Worm (Caenorhabditis elegans) whole organism, dauer: ENCODE measurements around the gene Y66C5A.2.

Experiments
- unc-62 ChIP-seq: sonication (generic microtip); optimal IDR thresholded peaks from 2 replicates; lab custom pipeline; 2017; ENCODE audit warnings: missing biosample characterization, missing genetic modification reagents, missing genetic modification characterization

Gene Y66C5A.2

DNA sequence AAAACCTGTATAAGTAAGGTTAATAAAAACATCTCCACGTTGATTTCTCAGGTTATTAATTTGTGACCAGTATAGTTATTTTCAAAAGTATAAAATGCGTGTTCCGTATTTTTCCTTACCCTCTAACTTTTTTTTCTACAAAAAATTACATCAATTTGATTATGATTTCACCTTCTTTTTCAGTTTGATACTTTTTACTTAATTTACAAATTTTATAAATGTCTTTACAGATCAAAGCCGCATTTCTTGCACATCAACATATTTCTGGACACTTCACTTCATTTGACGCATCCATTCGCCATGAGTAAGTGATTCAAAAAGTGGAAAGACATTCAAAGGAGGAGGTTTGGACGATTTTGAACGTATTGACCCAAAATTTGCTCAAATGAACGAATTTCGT is at the start of gene Y66C5A.2:
Y66C5A.2 (plus strand) TSS at position 301 of the 400 bp plus-strand sequence.
- TF ChIP-seq unc-62 (GFP tag; lab: Kevin White, UChicago): no peak

DNA sequence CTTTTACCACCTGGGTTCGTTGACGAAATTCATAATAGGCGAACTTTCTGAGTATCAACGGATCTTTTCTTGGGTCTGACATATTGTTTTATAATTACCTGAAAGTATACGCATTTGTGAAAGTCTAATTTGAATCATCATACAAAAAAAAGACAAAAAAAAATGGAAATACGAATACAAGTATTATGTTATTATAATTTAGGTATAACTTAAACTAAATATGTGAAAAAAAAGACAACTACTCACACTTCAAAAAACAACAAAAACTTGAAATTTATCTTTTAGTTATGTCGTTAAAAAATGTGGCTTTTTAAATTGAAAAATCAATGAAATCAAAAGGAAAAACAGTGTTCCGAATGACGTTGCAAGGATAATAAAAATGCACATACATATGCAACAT is 47.7 kb upstream of the Y66C5A.2 start, which contains the start of gene fbxa-179:
fbxa-179 (minus strand) TSS at position 101 of the 400 bp plus-strand sequence.
- no peak for TF ChIP-seq unc-62 (GFP tag; lab: Kevin White, UChicago)

DNA sequence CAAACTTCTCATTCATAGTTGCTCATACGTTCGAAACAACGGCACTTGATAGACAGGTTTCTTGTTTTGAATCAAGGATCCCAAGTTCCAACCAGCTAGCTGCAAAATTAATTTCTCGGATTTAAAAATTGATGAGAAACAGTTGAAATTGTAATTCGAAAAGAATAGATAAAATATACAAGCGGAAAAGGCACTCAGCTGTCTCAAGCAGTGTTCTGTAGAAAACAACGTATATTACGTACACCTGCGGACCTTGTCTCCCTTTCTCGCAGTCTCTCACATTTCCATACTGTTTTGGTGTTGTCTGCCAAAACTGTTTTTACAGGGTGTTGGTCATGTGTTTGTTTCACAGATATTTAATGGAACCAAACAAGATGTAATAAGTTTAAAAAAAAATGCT is 44.9 kb upstream of the Y66C5A.2 start, which contains the start of gene F23D12.10:
F23D12.10 (minus strand) TSS at position 101 of the 400 bp plus-strand sequence.
- no peak for TF ChIP-seq unc-62 (GFP tag; lab: Kevin White, UChicago)

DNA sequence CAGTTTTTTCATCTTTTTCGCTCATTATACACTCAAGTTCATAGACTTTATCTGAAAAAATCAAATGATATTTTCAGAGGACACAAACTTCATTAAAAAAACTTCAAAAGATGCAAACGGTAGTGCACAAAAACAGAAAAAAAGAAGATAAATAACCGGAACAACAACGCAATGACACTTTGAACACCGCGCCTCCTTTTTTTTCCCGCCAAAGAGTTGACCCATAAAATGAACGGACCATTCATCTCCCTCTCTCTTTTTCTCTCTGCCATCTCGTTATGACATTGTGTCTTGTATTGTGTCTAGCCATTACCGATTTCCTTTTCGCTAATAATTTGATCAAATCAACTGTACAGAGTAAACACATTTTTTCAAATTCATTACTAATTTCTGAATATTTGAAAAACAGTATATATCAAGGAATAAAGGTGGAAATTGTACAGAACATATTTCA is 39.0 kb upstream of the Y66C5A.2 start, which contains the start of gene F23D12.2:
F23D12.2 (minus strand) TSS at position 51 of the 454 bp plus-strand sequence.
- TF ChIP-seq unc-62 (GFP tag; lab: Kevin White, UChicago): no peak

DNA sequence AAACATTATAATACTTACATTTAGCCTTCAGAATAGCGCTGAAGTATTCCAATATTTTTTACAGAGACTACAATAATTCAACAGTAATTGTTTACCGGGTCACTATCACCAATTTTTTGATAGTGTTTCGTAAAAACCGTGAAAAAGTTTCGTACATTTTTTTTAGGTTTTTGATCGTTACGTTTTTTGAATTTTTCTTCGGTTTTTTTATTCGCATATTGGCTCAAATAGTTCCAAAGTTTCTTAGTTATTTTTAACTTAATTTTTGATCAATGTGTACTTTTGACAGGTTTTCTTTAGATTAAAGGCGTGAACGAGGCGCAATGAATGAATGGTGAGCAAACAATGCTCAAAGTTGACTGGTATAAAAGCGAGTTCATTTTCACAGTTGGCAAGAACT is 37.4 kb upstream of the Y66C5A.2 start, which contains the start of gene fipr-3:
fipr-3 (plus strand) TSS at position 301 of the 400 bp plus-strand sequence.
- TF ChIP-seq unc-62 (GFP tag; lab: Kevin White, UChicago): no peak

DNA sequence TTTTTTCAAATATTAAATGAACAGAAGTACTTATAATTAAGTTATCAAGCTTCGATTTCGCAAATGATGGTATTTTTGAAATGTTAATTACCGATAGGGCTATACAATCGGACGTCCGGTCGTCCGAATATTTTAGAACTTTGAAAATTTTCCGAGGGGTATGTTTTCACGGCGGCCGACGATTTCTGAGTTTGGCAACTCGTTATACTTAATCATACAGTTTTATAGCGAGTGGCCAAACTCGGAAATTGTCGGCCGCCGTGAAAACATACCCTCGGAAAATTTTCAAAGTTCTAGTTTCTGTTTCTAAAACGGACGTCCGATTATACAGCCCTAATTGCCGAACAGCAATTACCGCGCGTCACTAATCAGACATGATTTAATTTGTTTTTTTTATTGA is 36.3 kb upstream of the Y66C5A.2 start:
- no peak for TF ChIP-seq unc-62 (GFP tag; lab: Kevin White, UChicago)

DNA sequence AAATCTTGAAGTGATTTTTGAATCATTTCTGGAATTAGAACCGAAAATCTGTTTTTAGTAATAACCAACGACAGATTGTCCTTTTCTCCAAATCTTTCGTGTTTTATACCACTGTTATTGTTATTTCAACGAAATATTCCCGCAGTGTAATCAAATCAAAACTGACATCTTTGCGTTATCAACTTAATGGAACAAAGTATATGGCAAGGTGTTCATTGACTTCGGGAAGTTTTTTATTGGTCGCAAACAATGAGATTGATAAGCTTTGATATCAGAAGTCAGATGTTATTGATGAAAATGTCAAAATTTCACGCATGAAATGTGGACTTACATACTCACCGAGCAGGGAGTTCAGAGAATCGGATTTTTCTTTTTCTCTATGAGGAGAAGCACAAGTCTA is 35.8 kb upstream of the Y66C5A.2 start, which contains the start of gene F23D12.11:
F23D12.11 (minus strand) TSS at position 79 of the 400 bp plus-strand sequence.
- TF ChIP-seq unc-62 (GFP tag; lab: Kevin White, UChicago): no peak

DNA sequence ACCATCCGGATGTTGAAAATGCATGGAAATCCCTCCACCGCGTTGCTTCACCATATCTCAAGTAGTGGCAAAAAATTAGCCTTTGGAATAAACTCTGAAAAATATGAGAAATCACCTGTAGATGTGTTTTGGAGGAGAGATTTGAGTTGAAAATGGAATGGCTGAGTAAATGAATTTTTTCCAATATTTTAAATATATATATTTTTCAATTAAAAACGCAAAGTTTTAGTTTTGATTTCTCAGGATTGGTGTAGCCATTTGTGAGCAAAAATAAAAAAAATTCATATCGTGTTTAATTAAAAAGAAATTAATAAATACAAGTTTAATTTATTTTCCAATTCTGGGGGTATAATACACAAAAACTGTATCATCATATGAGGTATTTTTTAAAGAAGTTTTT is 32.5 kb upstream of the Y66C5A.2 start, which contains the start of gene F23D12.1:
F23D12.1 (minus strand) TSS at position 101 of the 400 bp plus-strand sequence.
- no peak for TF ChIP-seq unc-62 (GFP tag; lab: Kevin White, UChicago)

DNA sequence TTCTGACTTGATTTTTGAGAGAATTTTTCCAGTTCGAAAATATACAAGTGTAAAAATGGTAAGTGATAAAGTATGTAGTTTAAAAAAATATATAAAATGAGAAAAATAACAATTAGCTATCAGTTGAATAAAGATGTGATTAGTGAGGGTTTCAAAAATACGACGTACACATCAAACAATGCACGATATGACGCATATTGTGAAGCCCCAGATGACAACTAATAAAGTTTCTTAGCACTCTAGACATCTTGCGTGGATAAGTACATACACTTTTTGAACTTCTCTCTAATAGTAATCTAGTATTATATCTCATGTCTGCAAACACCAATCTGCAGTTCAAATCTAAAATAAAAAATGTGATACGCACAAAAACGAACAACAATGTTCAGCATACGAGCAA is 30.1 kb upstream of the Y66C5A.2 start:
- TF ChIP-seq unc-62 (GFP tag; lab: Kevin White, UChicago): no peak

DNA sequence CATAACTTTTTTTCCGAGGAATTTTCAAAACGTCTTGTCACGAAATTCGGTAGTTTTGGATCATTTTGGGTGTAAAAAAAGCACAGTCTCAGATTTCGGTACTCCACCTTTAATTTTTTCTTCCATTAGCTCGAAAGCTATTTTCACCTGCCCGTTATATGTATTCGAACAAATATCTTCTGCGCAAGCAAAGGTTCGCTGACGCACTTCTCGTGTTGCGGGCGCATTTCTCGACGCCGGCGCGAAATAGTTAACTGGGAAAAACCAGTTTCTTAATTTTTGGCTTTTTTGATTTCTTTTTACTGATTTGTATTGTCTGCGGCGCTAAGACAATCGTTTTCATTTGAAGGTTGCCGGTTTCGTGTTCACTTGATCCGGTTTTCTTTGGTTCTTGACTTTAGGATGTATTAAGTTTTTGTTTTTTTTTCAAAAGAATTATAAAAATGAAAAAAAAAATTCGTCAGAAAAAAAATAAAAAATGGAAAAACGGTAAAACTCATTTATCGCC is 24.8 kb upstream of the Y66C5A.2 start:
- no peak for TF ChIP-seq unc-62 (GFP tag; lab: Kevin White, UChicago)

DNA sequence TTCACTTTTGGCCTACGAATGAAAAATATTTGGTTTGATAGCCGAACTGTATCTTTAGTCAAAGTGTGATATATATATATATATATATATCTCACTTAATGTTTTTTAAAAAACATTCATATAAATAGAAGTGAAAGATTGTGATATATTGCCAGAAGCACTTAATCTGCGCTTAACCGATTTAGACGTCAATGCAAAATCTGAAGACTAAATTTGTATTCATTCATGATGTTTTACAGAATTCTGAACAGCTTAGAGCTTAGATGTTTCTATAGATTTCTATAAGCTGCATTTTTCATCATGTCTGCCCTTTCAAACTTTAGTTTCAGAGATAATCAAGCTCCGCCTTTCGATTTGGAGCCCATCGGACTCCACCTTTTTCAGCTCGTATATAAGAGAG is 18.2 kb upstream of the Y66C5A.2 start, which contains the start of gene F23D12.3:
F23D12.3 (plus strand) TSS at position 301 of the 400 bp plus-strand sequence.
- no peak for TF ChIP-seq unc-62 (GFP tag; lab: Kevin White, UChicago)

DNA sequence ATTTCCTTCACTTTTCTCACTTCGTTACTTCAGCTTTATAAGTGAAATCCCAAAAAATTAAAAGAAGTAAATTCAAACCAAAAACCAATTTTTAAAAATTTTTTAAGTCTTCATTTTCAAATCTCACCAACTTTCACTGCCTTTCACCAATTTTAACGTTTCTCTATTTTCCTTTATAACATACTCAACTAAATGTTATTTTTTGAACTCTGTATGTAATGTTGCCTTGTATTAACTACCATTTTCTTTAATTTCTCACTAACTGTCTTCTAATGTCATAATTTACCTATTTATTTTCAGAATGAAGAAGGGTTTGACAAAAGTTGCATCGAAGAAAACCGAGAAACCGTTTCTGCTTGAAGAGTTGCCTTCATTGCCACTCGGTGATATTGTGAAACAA is 15.8 kb upstream of the Y66C5A.2 start, which contains the start of gene F23D12.4:
F23D12.4 (plus strand) TSS at position 301 of the 400 bp plus-strand sequence.
- no peak for TF ChIP-seq unc-62 (GFP tag; lab: Kevin White, UChicago)

DNA sequence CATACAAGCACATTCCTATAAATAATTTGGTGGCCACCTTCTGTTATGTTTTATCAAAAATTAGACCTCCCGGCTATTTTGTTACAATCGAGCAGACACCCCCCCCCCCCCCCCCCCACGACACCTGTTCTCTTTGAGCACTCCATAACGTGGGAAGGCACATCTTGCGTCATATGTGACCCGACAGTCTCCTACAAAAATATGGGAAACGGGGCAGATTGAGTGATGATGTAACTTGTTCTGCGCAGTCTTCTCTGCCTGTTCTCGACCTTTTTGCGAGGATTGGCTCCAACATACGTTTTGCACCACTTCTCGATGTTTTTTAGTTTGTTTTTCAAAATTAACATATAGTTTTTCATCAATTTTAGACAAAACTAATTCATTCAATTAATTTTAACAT is 13.0 kb upstream of the Y66C5A.2 start:
- TF ChIP-seq unc-62 (GFP tag; lab: Kevin White, UChicago): no peak

DNA sequence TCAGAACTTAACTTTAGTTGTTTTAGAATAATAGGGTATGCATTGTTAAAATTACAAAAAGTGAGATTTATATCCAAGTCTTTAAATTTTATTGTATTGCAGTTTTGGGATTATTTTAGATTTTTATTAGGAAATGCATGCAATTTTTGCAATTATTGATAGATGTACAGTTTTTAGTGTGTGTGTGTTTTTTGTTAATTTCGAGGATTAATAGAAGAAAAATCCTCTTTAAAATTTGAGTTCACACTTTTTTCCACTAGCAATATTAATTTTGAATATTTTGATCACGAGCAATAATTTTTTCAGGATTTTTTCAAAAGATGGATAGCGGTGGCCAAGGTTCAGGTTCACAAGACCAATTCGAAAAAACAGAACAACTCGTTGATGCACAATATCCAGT is 12.6 kb upstream of the Y66C5A.2 start, which contains the start of gene jmjd-3.2:
jmjd-3.2 (plus strand) TSS at position 301 of the 400 bp plus-strand sequence.
- TF ChIP-seq unc-62 (GFP tag; lab: Kevin White, UChicago): no peak

DNA sequence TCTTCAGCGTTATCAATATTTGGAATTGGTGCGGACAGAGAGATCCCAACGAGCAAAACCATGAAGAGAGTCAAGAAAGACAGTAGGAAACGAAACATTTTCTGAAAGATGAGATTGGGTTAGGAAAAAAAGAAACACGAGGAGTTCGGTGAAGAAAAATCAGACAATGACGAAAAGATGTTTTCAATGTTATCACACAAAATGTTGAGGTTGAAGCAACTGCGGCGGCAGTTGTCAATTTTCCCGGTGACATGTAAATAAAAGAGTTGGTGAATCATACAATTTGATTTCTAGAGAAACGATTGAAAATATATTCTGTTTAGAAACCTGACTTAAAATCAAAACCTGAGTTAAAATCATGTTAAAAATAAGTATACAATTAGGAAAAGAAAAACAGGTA is 6.8 kb upstream of the Y66C5A.2 start, which contains the start of gene F23D12.7:
F23D12.7 (minus strand) TSS at position 101 of the 400 bp plus-strand sequence.
- no peak for TF ChIP-seq unc-62 (GFP tag; lab: Kevin White, UChicago)

DNA sequence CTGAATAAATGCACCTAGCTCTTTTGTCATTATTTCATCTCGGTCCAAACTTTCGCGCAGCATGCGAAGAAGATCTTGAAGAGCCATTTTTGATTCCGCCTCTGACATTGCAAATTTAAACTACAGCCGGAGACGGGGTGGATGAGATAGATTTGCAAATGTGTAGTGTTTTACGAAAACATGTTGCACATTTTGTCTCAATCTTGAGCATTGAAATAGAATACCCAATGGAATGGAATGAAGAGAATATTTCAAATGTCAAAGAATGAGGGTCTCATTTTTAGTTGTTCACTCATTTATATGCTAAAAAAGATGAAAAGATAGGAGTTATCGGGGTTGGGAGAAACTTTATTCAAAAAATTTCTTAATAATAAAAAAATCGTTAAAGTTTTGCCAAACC is 5.1 kb upstream of the Y66C5A.2 start, which contains the start of gene Y66C5A.1:
Y66C5A.1 (minus strand) TSS at position 101 of the 400 bp plus-strand sequence.
- no peak for TF ChIP-seq unc-62 (GFP tag; lab: Kevin White, UChicago)
